Fruit fly (Drosophila melanogaster): ENCODE measurements around the gene mRpL44.
A peak's percentile ranks its signal among the peaks of the same experiment; 100 is the strongest.

DNA sequence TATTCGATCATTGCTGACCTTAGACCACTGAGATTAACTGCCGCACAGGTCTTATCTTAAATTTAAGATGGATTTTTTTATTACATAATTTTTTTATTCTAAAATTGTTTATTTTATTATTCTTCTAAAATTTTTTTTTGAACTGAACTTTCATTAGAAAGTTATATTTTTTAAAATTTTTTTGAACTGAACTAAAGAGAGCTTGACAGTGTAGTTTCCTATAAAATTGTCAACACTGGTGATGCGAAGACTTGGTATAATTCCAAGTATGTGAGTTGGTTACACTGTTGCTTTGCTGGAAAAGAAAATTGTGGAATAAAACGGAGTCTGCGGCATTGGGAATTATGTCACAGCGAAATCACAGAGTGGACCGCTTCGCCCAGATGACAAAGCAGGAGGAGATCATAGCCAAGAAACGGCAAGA lies 14.9 kb upstream of the mRpL44 start, which contains the start of gene CG31550:
- TF ChIP-seq fd96Ca (GFP tag; IDR thresholded peaks at IDR 0.05), result no peak
- TF ChIP-seq rn (GFP tag; IDR thresholded peaks at IDR 0.05), result no peak
- TF ChIP-seq CG8301 (tag; optimal IDR thresholded peaks at IDR 0.05), result no peak
- TF ChIP-seq CG32121 (GFP tag; IDR thresholded peaks at IDR 0.05), result peak; percentile 68
- TF ChIP-seq Pif1B (GFP tag; optimal IDR thresholded peaks at IDR 0.05), result no peak
- no peak; the same call in 1 of the 2 replicates for TF ChIP-seq CG12605 (GFP tag; IDR thresholded peaks at IDR 0.05)
- no peak for TF ChIP-seq D1 (tag; optimal IDR thresholded peaks at IDR 0.05)
- TF ChIP-seq Ets98B (GFP tag; IDR thresholded peaks at IDR 0.05), result peak; percentile 55; the same call in 1 of the 2 replicates
- no peak for TF ChIP-seq CG13204 (GFP tag; optimal IDR thresholded peaks at IDR 0.05)
- TF ChIP-seq CG14655 (GFP tag; optimal IDR thresholded peaks at IDR 0.05), result no peak
- no peak for TF ChIP-seq CG8159 (tag; optimal IDR thresholded peaks at IDR 0.05)
